Worm (Caenorhabditis elegans) whole organism, L3 larva: ENCODE results near the gene col-108.

Experiments used
- ama-1 ChIP-seq: fragments of 150-350 bp; optimal IDR thresholded peaks from 2 replicates; lab custom pipeline; 2018
- ceh-16 ChIP-seq: sonication (generic microtip); optimal IDR thresholded peaks from 2 replicates; lab custom pipeline; 2017; ENCODE audit warnings: missing biosample characterization, missing genetic modification characterization
- ceh-28 ChIP-seq: fragments of 150-350 bp; optimal IDR thresholded peaks from 2 replicates; lab custom pipeline; 2014; ENCODE audit warnings: missing biosample characterization, missing genetic modification reagents, missing genetic modification characterization
- ceh-9 ChIP-seq: sonication (generic microtip); optimal IDR thresholded peaks from 2 replicates; lab custom pipeline; 2018; ENCODE audit warnings: missing biosample characterization, missing genetic modification characterization
- daf-12 ChIP-seq: fragments of 150-350 bp; optimal IDR thresholded peaks from 2 replicates; lab custom pipeline; 2014; ENCODE audit warnings: missing biosample characterization, missing genetic modification reagents, missing genetic modification characterization
- egl-27 ChIP-seq: sonication (generic microtip); optimal IDR thresholded peaks from 4 replicates; lab custom pipeline; 2017; ENCODE audit warnings: missing biosample characterization, missing genetic modification reagents, missing genetic modification characterization
- egl-5 ChIP-seq: fragments of 150-350 bp; optimal IDR thresholded peaks from 2 replicates; lab custom pipeline; 2017; ENCODE audit warnings: missing biosample characterization, missing genetic modification reagents, missing genetic modification characterization, inconsistent platforms
- elt-1 ChIP-seq: fragments of 150-350 bp; optimal IDR thresholded peaks from 2 replicates; lab custom pipeline; 2014; ENCODE audit warnings: missing biosample characterization, missing genetic modification characterization
- elt-2 ChIP-seq: sonication (generic microtip); optimal IDR thresholded peaks from 2 replicates; lab custom pipeline; 2016; ENCODE audit warnings: missing genetic modification reagents, mild to moderate bottlenecking, missing genetic modification characterization, missing compliant biosample characterization
- eor-1 ChIP-seq, 2 experiments: fragments of 150-350 bp; optimal IDR thresholded peaks; 2 replicates each; lab custom pipeline; 2014 to 2018; ENCODE audit warnings: missing biosample characterization in 2 of 2, missing genetic modification characterization in 2 of 2
- fkh-2 ChIP-seq: fragments of 150-350 bp; optimal IDR thresholded peaks from 2 replicates; lab custom pipeline; 2014; ENCODE audit warnings: missing biosample characterization, missing genetic modification reagents, missing genetic modification characterization
- fos-1 ChIP-seq: fragments of 150-350 bp; optimal IDR thresholded peaks from 2 replicates; lab custom pipeline; 2014; ENCODE audit warnings: missing biosample characterization, missing genetic modification characterization
- hmg-11 ChIP-seq: sonication (generic microtip); optimal IDR thresholded peaks from 2 replicates; lab custom pipeline; 2016; ENCODE audit warnings: missing genetic modification characterization, missing compliant biosample characterization
- jun-1 ChIP-seq: fragments of 150-350 bp; optimal IDR thresholded peaks from 2 replicates; lab custom pipeline; 2014; ENCODE audit warnings: missing biosample characterization, missing genetic modification reagents, missing genetic modification characterization
- lin-15B ChIP-seq: fragments of 150-350 bp; optimal IDR thresholded peaks from 2 replicates; lab custom pipeline; 2014; ENCODE audit warnings: missing biosample characterization, missing genetic modification characterization
- lin-39 ChIP-seq: fragments of 150-350 bp; optimal IDR thresholded peaks from 2 replicates; lab custom pipeline; 2018; ENCODE audit warnings: missing biosample characterization, missing genetic modification reagents, missing genetic modification characterization
- lsy-12 ChIP-seq: sonication (generic microtip); optimal IDR thresholded peaks from 2 replicates; lab custom pipeline; 2016; ENCODE audit warnings: mild to moderate bottlenecking, missing genetic modification characterization, missing compliant biosample characterization
- mdl-1 ChIP-seq: fragments of 150-350 bp; optimal IDR thresholded peaks from 2 replicates; lab custom pipeline; 2014; ENCODE audit warnings: missing biosample characterization, missing genetic modification characterization
- mml-1 ChIP-seq: fragments of 150-350 bp; sonication (generic microtip); optimal IDR thresholded peaks from 3 replicates; lab custom pipeline; 2014; ENCODE audit warnings: missing biosample characterization, missing genetic modification characterization
- nfya-1 ChIP-seq: sonication (generic microtip); optimal IDR thresholded peaks from 2 replicates; lab custom pipeline; 2017; ENCODE audit warnings: missing genetic modification characterization, mild to moderate bottlenecking, missing compliant biosample characterization, antibody characterized with exemption, moderate library complexity; ENCODE audit not compliant: insufficient read depth
- nhr-23 ChIP-seq: fragments of 150-350 bp; optimal IDR thresholded peaks from 2 replicates; lab custom pipeline; 2014; ENCODE audit warnings: missing biosample characterization, missing genetic modification reagents, missing genetic modification characterization
- nhr-25 ChIP-seq: sonication (generic microtip); optimal IDR thresholded peaks from 2 replicates; lab custom pipeline; 2017; ENCODE audit warnings: missing biosample characterization, missing genetic modification characterization
- nhr-28 ChIP-seq: fragments of 150-350 bp; optimal IDR thresholded peaks from 2 replicates; lab custom pipeline; 2014; ENCODE audit warnings: missing biosample characterization, missing genetic modification characterization
- nhr-67 ChIP-seq: fragments of 150-350 bp; optimal IDR thresholded peaks from 2 replicates; lab custom pipeline; 2014; ENCODE audit warnings: missing biosample characterization, missing genetic modification characterization
- nhr-76 ChIP-seq: fragments of 150-350 bp; sonication (generic microtip); optimal IDR thresholded peaks from 5 replicates; lab custom pipeline; 2014; ENCODE audit warnings: missing biosample characterization, missing genetic modification characterization
- nhr-77 ChIP-seq: fragments of 150-350 bp; optimal IDR thresholded peaks from 2 replicates; lab custom pipeline; 2014; ENCODE audit warnings: missing biosample characterization, missing genetic modification characterization
- pha-4 ChIP-seq: fragments of 150-350 bp; optimal IDR thresholded peaks from 2 replicates; lab custom pipeline; 2014; ENCODE audit warnings: missing biosample characterization, missing genetic modification reagents, missing genetic modification characterization
- sea-2 ChIP-seq: fragments of 150-350 bp; sonication (generic microtip); optimal IDR thresholded peaks from 4 replicates; lab custom pipeline; 2014; ENCODE audit warnings: missing biosample characterization, missing genetic modification reagents, missing genetic modification characterization
- snpc-4 ChIP-seq: fragments of 150-350 bp; optimal IDR thresholded peaks from 2 replicates; lab custom pipeline; 2014; ENCODE audit warnings: missing biosample characterization, missing genetic modification characterization
- tbx-2 ChIP-seq: sonication (generic microtip); optimal IDR thresholded peaks from 2 replicates; lab custom pipeline; 2016; ENCODE audit warnings: mild to moderate bottlenecking, missing genetic modification characterization, missing compliant biosample characterization
- unc-62 ChIP-seq: fragments of 150-350 bp; sonication (generic microtip); optimal IDR thresholded peaks from 4 replicates; lab custom pipeline; 2014; ENCODE audit warnings: missing biosample characterization, missing genetic modification reagents, missing genetic modification characterization
- zag-1 ChIP-seq: fragments of 150-350 bp; optimal IDR thresholded peaks from 2 replicates; lab custom pipeline; 2014; ENCODE audit warnings: missing biosample characterization, missing genetic modification characterization
- ztf-11 ChIP-seq: fragments of 150-350 bp; optimal IDR thresholded peaks from 2 replicates; lab custom pipeline; 2014; ENCODE audit warnings: missing biosample characterization, missing genetic modification characterization
- ztf-4 ChIP-seq: fragments of 150-350 bp; optimal IDR thresholded peaks from 2 replicates; lab custom pipeline; 2014; ENCODE audit warnings: missing biosample characterization, missing genetic modification characterization

The col-108 gene

DNA sequence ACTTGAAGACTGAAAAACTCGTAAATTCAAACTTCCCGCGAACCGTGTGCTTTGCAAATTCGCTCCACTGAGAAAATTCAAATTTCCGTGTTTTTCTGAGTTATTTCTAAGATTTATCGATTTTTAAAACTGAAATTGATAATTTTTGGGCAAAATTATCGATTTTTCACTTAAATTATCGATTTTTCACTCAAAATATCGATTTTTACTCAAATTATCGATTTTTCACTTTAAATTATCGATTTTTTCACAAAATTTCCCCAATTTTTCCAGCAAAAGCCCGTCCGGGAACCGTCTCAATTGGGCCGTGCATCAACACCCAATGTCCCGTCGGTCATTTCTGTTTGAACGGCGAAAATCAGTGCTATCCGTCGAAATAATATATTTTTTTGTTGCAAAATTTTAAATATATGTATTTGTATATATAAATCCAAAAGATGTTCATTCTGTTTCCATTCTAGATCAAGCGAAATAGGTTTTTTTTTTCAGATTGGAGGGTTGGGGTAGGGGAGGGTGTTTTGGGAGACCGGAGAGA lies 40.8 kb upstream of the col-108 start:
- TF ChIP-seq ceh-28 (tag; lab: Kevin White, UChicago) (peak; percentile 97), sea-2 (GFP tag; lab: Kevin White, UChicago) (no peak)
- TF ChIP-seq, all 47 proteins: peak for 1

DNA sequence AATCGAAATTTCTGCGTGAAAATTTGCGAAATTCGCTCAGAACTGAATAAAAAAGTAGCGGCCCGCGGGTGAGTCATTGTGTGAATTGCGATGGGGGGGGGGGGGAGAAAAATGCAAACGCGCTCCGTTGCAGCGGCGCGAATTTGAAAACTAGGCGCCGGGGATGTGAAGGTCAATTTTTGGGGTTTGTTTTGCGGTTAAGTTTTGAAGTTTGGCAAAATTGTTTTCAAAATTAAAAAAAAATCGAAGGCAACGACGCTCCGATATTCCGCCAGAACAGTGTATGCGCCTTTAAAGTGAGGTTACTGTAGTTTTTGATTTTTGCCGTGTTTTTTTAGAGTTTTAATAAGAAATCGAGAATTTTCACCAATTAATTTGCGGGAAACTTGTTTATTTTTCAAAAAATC lies 30.1 kb upstream of the col-108 start:
- TF ChIP-seq ceh-16 (tag; lab: Kevin White, UChicago) (no peak), tbx-2 (tag; lab: Kevin White, UChicago) (no peak), nhr-23 (tag; lab: Kevin White, UChicago) (peak; percentile 77), nhr-76 (no peak), nhr-28 (no peak), unc-62 (no peak), lin-15B (tag; lab: Kevin White, UChicago) (peak; percentile 70), daf-12 (tag; lab: Kevin White, UChicago) (no peak), nhr-25 (tag; lab: Kevin White, UChicago) (peak; percentile 60), elt-1 (tag; lab: Kevin White, UChicago) (no peak), nfya-1 (tag; lab: Kevin White, UChicago) (peak; percentile 66), lin-39 (tag; lab: Kevin White, UChicago) (peak; percentile 73), snpc-4 (tag; lab: Kevin White, UChicago) (peak; percentile 20), lsy-12 (tag; lab: Kevin White, UChicago) (peak; percentile 15), jun-1 (tag; lab: Kevin White, UChicago) (peak; percentile 37), hmg-11 (tag; lab: Kevin White, UChicago) (peak; percentile 52), ztf-4 (tag; lab: Kevin White, UChicago) (no peak), fos-1 (tag; lab: Kevin White, UChicago) (peak; percentile 57), pha-4 (tag; lab: Kevin White, UChicago) (peak; percentile 21), egl-27 (tag; lab: Kevin White, UChicago) (no peak), zag-1 (tag; lab: Kevin White, UChicago) (no peak), nhr-67 (tag; lab: Kevin White, UChicago) (no peak), ama-1 (lab: Kevin White, UChicago) (peak; percentile 75), ceh-28 (tag; lab: Kevin White, UChicago) (no peak)
- TF ChIP-seq, all 47 proteins: peak for 12

DNA sequence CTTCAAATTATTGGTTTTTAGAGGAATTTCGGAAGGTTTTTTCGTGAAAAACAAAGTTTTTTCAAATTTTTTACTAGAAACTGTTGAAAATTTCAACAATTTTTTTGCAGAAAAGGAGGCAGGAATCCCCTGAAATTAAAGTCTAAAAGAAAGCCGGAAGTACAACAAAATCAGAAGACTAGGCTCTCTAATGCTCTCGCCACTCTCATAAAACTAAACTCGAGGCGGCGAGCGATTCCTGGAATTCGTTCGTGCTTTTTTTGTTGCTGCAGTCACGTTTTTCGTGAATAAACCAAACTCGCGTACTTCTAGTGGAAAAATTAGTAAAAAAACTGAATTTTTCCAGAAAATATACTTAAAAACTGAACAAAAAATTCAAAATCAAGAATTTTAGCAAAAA lies 29.5 kb upstream of the col-108 start:
- TF ChIP-seq eor-1 (tag; optimal IDR thresholded peaks at IDR 0.05; lab: Kevin White, UChicago) (no peak), ztf-4 (tag; lab: Kevin White, UChicago) (no peak), ceh-9 (tag; lab: Kevin White, UChicago) (no peak), fkh-2 (no peak), egl-5 (tag; lab: Kevin White, UChicago) (no peak), mdl-1 (tag; lab: Kevin White, UChicago) (no peak), nhr-77 (tag; lab: Kevin White, UChicago) (no peak), ceh-28 (tag; lab: Kevin White, UChicago) (no peak), jun-1 (tag; lab: Kevin White, UChicago) (no peak), ztf-11 (tag; lab: Kevin White, UChicago) (no peak), elt-1 (tag; lab: Kevin White, UChicago) (no peak), zag-1 (tag; lab: Kevin White, UChicago) (no peak), nhr-67 (tag; lab: Kevin White, UChicago) (no peak), mml-1 (tag; lab: Kevin White, UChicago) (no peak)

DNA sequence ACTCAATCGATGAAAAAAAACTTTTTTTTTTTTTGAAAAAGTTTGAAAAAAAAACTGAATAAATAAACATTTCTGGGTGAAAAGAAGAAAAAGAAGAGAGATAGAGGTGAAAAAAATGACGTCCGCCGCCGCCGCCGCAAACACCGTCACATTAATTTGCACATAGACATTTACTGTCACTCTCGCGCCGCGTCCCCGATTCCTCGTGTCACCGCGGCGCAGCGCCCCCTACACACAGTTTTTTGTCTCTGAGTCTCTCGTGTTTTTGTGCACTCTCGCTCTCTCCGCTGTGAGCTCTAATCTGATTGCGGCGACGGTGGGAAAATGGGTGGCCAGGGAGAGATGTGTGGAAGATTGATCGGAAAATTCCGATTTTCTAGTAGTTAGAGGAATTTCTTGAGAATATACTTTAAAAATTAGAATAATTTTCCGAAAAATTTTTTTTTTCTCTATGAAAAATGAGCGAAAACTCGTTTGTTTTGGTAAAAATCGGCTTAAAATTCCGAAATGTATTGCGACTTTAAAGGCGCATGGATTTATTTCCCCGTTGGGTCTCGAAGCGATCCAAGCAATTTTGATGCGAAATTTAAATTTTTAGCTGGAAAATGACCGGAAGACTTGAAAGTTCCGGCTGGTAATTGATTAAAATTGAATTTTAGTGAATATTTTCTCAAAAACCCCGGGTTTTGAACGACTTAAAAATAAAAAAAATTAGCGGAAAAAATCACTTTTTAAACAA lies 28.9 kb upstream of the col-108 start:
- peak; percentile 1 for TF ChIP-seq lin-15B (tag; lab: Kevin White, UChicago)
- no peak for TF ChIP-seq egl-27 (tag; lab: Kevin White, UChicago)
- peak; percentile 3 for TF ChIP-seq nhr-23 (tag; lab: Kevin White, UChicago)
- peak; percentile 38 for TF ChIP-seq hmg-11 (tag; lab: Kevin White, UChicago)
- TF ChIP-seq elt-2, result peak; percentile 33
- TF ChIP-seq, all 47 proteins: peak for 4
